Worm (Caenorhabditis elegans) whole organism, L4 larva: ENCODE measurements around the gene bcas-2.

Source experiments
- D1046.2 ChIP-seq: fragments of 200-800 bp; sonication (Bioruptor generic); IDR thresholded peaks from 2 replicates; pipeline ENCODE4 v1.3.6; 2022; ENCODE audit warnings: missing genetic modification characterization, missing compliant biosample characterization
- F26F4.8 ChIP-seq: fragments of 200-800 bp; sonication (Bioruptor generic); conservative IDR thresholded peaks from 2 replicates; pipeline ENCODE4 v1.3.6; 2022; ENCODE audit warnings: missing genetic modification characterization, missing compliant biosample characterization
- F44E2.7 ChIP-seq: fragments of 200-800 bp; sonication (Bioruptor generic); IDR thresholded peaks from 2 replicates; pipeline ENCODE4 v2.1.2; 2022; ENCODE audit warnings: missing genetic modification characterization, missing compliant biosample characterization
- F49E8.2 ChIP-seq: sonication (generic microtip); optimal IDR thresholded peaks from 2 replicates; lab custom pipeline; 2016; ENCODE audit warnings: missing compliant biosample characterization, mild to moderate bottlenecking, missing genetic modification characterization, borderline replicate concordance
- R02D3.7 ChIP-seq: fragments of 150-350 bp; sonication (generic microtip); optimal IDR thresholded peaks from 3 replicates; lab custom pipeline; 2014; ENCODE audit warnings: missing biosample characterization, missing genetic modification characterization
- T20F7.1 ChIP-seq: fragments of 200-800 bp; sonication (Bioruptor generic); optimal IDR thresholded peaks from 2 replicates; lab custom pipeline; 2018; ENCODE audit warnings: mild to moderate bottlenecking, missing genetic modification characterization, missing compliant biosample characterization
- T26A8.4 ChIP-seq: fragments of 200-800 bp; sonication (Bioruptor generic); IDR thresholded peaks from 2 replicates; pipeline ENCODE4 v1.3.6; 2022; ENCODE audit warnings: missing genetic modification characterization, missing compliant biosample characterization
- Y105C5A.15 ChIP-seq: fragments of 200-800 bp; sonication (Bioruptor generic); IDR thresholded peaks from 2 replicates; pipeline ENCODE4 v1.3.6; 2022; ENCODE audit warnings: missing genetic modification characterization, missing compliant biosample characterization
- Y48G9A.11 ChIP-seq: fragments of 200-800 bp; sonication (Bioruptor generic); IDR thresholded peaks from 2 replicates; pipeline ENCODE4 v1.3.6; 2022; ENCODE audit warnings: missing genetic modification reagents, missing genetic modification characterization, missing compliant biosample characterization
- ZK337.2 ChIP-seq: fragments of 200-800 bp; sonication (Bioruptor generic); IDR thresholded peaks from 2 replicates; pipeline ENCODE4 v1.3.6; 2022; ENCODE audit warnings: missing genetic modification reagents, missing genetic modification characterization, missing compliant biosample characterization
- aly-2 ChIP-seq: sonication (generic microtip); optimal IDR thresholded peaks from 2 replicates; lab custom pipeline; 2018; ENCODE audit warnings: missing biosample characterization, missing genetic modification characterization
- ceh-28 ChIP-seq: fragments of 150-350 bp; optimal IDR thresholded peaks from 2 replicates; lab custom pipeline; 2014; ENCODE audit warnings: missing biosample characterization, missing genetic modification reagents, missing genetic modification characterization
- ceh-32 ChIP-seq: sonication (generic microtip); optimal IDR thresholded peaks from 2 replicates; lab custom pipeline; 2016; ENCODE audit warnings: mild to moderate bottlenecking, missing genetic modification characterization, missing compliant biosample characterization; ENCODE audit not compliant: poor library complexity
- ceh-62 ChIP-seq: sonication (generic microtip); optimal IDR thresholded peaks from 2 replicates; lab custom pipeline; 2017; ENCODE audit warnings: missing biosample characterization, missing genetic modification characterization
- ceh-82 ChIP-seq: sonication (generic microtip); optimal IDR thresholded peaks from 2 replicates; lab custom pipeline; 2017; ENCODE audit warnings: missing biosample characterization, missing genetic modification characterization
- ces-1 ChIP-seq: fragments of 150-350 bp; sonication (generic microtip); optimal IDR thresholded peaks from 4 replicates; lab custom pipeline; 2014; ENCODE audit warnings: missing biosample characterization, missing genetic modification reagents, missing genetic modification characterization
- cey-2 ChIP-seq: sonication (generic microtip); optimal IDR thresholded peaks from 3 replicates; lab custom pipeline; 2017; ENCODE audit warnings: missing genetic modification characterization, mild to moderate bottlenecking, missing compliant biosample characterization, antibody characterized with exemption, borderline replicate concordance; ENCODE audit not compliant: insufficient read depth
- ctbp-1 ChIP-seq: fragments of 200-800 bp; sonication (Bioruptor generic); IDR thresholded peaks from 2 replicates; pipeline ENCODE4 v1.3.6; 2022; ENCODE audit warnings: missing genetic modification reagents, missing genetic modification characterization, missing compliant biosample characterization
- daf-12 ChIP-seq: fragments of 150-350 bp; optimal IDR thresholded peaks from 2 replicates; lab custom pipeline; 2014; ENCODE audit warnings: missing biosample characterization, missing genetic modification reagents, missing genetic modification characterization
- daf-19 ChIP-seq: fragments of 200-800 bp; sonication (Bioruptor generic); conservative IDR thresholded peaks from 2 replicates; pipeline ENCODE4 v1.3.6; 2022; ENCODE audit warnings: missing genetic modification characterization, missing compliant biosample characterization
- daf-8 ChIP-seq: fragments of 200-800 bp; sonication (Bioruptor generic); IDR thresholded peaks from 2 replicates; pipeline ENCODE4 v1.3.6; 2022; ENCODE audit warnings: missing genetic modification characterization, missing compliant biosample characterization
- dmd-6 ChIP-seq: fragments of 200-800 bp; sonication (Bioruptor generic); IDR thresholded peaks from 2 replicates; pipeline ENCODE4 v1.3.6; 2022; ENCODE audit warnings: missing genetic modification reagents, missing genetic modification characterization, missing compliant biosample characterization
- duxl-1 ChIP-seq: sonication (generic microtip); optimal IDR thresholded peaks from 2 replicates; lab custom pipeline; 2016; ENCODE audit warnings: mild to moderate bottlenecking, missing genetic modification characterization, moderate library complexity, missing compliant biosample characterization; ENCODE audit not compliant: poor library complexity
- dve-1 ChIP-seq: sonication (generic microtip); optimal IDR thresholded peaks from 2 replicates; lab custom pipeline; 2017; ENCODE audit warnings: antibody characterized with exemption, mild to moderate bottlenecking, missing genetic modification characterization, missing compliant biosample characterization; ENCODE audit not compliant: insufficient read depth
- egl-43 ChIP-seq: fragments of 200-800 bp; sonication (Bioruptor generic); IDR thresholded peaks from 2 replicates; pipeline ENCODE4 v1.3.6; 2022; ENCODE audit warnings: missing genetic modification reagents, missing genetic modification characterization, missing compliant biosample characterization
- hlh-30 ChIP-seq: sonication (generic microtip); optimal IDR thresholded peaks from 2 replicates; lab custom pipeline; 2017; ENCODE audit warnings: antibody characterized with exemption, mild to moderate bottlenecking, missing genetic modification characterization, missing compliant biosample characterization; ENCODE audit not compliant: insufficient read depth
- jun-1 ChIP-seq: fragments of 150-350 bp; optimal IDR thresholded peaks from 2 replicates; lab custom pipeline; 2014; ENCODE audit warnings: missing biosample characterization, missing genetic modification reagents, missing genetic modification characterization
- lin-1 ChIP-seq: fragments of 200-800 bp; sonication (Bioruptor generic); IDR thresholded peaks from 2 replicates; pipeline ENCODE4 v1.3.6; 2022; ENCODE audit warnings: missing genetic modification reagents, missing genetic modification characterization, missing compliant biosample characterization
- lin-39 ChIP-seq: fragments of 150-350 bp; optimal IDR thresholded peaks from 2 replicates; lab custom pipeline; 2014; ENCODE audit warnings: missing biosample characterization, missing genetic modification reagents, missing genetic modification characterization
- lir-3 ChIP-seq: sonication (generic microtip); optimal IDR thresholded peaks from 2 replicates; lab custom pipeline; 2016; ENCODE audit warnings: mild to moderate bottlenecking, missing genetic modification characterization, missing compliant biosample characterization
- lsy-2 ChIP-seq, 2 experiments: fragments of 150-350 bp in 1 of 2; sonication (generic microtip) in 1 of 2; optimal IDR thresholded peaks; 2 replicates each; lab custom pipeline; 2014 to 2017; ENCODE audit warnings: missing biosample characterization in 2 of 2, missing genetic modification characterization in 2 of 2
- nhr-102 ChIP-seq: sonication (generic microtip); optimal IDR thresholded peaks from 2 replicates; lab custom pipeline; 2016; ENCODE audit warnings: mild to moderate bottlenecking, missing genetic modification characterization, moderate library complexity, missing compliant biosample characterization
- nhr-11 ChIP-seq: fragments of 150-350 bp; optimal IDR thresholded peaks from 2 replicates; lab custom pipeline; 2014; ENCODE audit warnings: missing biosample characterization, missing genetic modification characterization
- nhr-237 ChIP-seq: sonication (generic microtip); optimal IDR thresholded peaks from 2 replicates; lab custom pipeline; 2017; ENCODE audit warnings: missing biosample characterization, missing genetic modification characterization
- nhr-25 ChIP-seq: sonication (generic microtip); optimal IDR thresholded peaks from 2 replicates; lab custom pipeline; 2017; ENCODE audit warnings: missing genetic modification characterization, mild to moderate bottlenecking, missing compliant biosample characterization, antibody characterized with exemption, moderate library complexity, borderline replicate concordance; ENCODE audit not compliant: insufficient read depth
- nhr-28 ChIP-seq: fragments of 150-350 bp; optimal IDR thresholded peaks from 2 replicates; lab custom pipeline; 2014; ENCODE audit warnings: missing biosample characterization, missing genetic modification characterization
- nhr-42 ChIP-seq: fragments of 200-800 bp; sonication (Bioruptor generic); IDR thresholded peaks from 2 replicates; pipeline ENCODE4 v1.3.6; 2022; ENCODE audit warnings: missing genetic modification characterization, missing compliant biosample characterization
- nhr-76 ChIP-seq: fragments of 150-350 bp; optimal IDR thresholded peaks from 2 replicates; lab custom pipeline; 2014; ENCODE audit warnings: missing biosample characterization, missing genetic modification characterization
- nhr-77 ChIP-seq: fragments of 150-350 bp; optimal IDR thresholded peaks from 2 replicates; lab custom pipeline; 2014; ENCODE audit warnings: missing biosample characterization, missing genetic modification characterization
- set-16 ChIP-seq: fragments of 200-800 bp; sonication (Bioruptor generic); IDR thresholded peaks from 2 replicates; pipeline ENCODE4 v1.3.6; 2022; ENCODE audit warnings: missing genetic modification reagents, missing genetic modification characterization, missing compliant biosample characterization
- snpc-4 ChIP-seq: fragments of 150-350 bp; optimal IDR thresholded peaks from 2 replicates; lab custom pipeline; 2014; ENCODE audit warnings: missing biosample characterization, missing genetic modification characterization
- spr-1 ChIP-seq: sonication (generic microtip); optimal IDR thresholded peaks from 2 replicates; lab custom pipeline; 2016; ENCODE audit warnings: mild to moderate bottlenecking, missing genetic modification characterization, missing compliant biosample characterization
- spr-3 ChIP-seq: fragments of 200-800 bp; sonication (Bioruptor generic); optimal IDR thresholded peaks from 2 replicates; lab custom pipeline; 2018; ENCODE audit warnings: mild to moderate bottlenecking, missing genetic modification characterization, missing compliant biosample characterization
- tag-97 ChIP-seq: fragments of 200-800 bp; sonication (Bioruptor generic); IDR thresholded peaks from 2 replicates; pipeline ENCODE4 v1.3.6; 2022; ENCODE audit warnings: missing genetic modification characterization, missing compliant biosample characterization
- unc-130 ChIP-seq: sonication (generic microtip); optimal IDR thresholded peaks from 2 replicates; lab custom pipeline; 2016; ENCODE audit warnings: missing genetic modification reagents, missing genetic modification characterization, missing compliant biosample characterization
- unc-39 ChIP-seq: sonication (generic microtip); optimal IDR thresholded peaks from 2 replicates; lab custom pipeline; 2017; ENCODE audit warnings: missing biosample characterization, missing genetic modification characterization
- vab-7 ChIP-seq: fragments of 200-800 bp; sonication (Bioruptor generic); IDR thresholded peaks from 2 replicates; pipeline ENCODE4 v1.3.6; 2022; ENCODE audit warnings: missing genetic modification reagents, missing genetic modification characterization, missing compliant biosample characterization
- zag-1 ChIP-seq: fragments of 150-350 bp; optimal IDR thresholded peaks from 2 replicates; lab custom pipeline; 2014; ENCODE audit warnings: missing biosample characterization, missing genetic modification characterization
- zip-11 ChIP-seq: fragments of 200-800 bp; sonication (Bioruptor generic); IDR thresholded peaks from 2 replicates; pipeline ENCODE4 v1.3.6; 2022; ENCODE audit warnings: missing genetic modification characterization, missing compliant biosample characterization
- zip-2 ChIP-seq: fragments of 150-350 bp; optimal IDR thresholded peaks from 2 replicates; lab custom pipeline; 2014; ENCODE audit warnings: missing biosample characterization, missing genetic modification characterization
- ztf-11 ChIP-seq: fragments of 150-350 bp; optimal IDR thresholded peaks from 2 replicates; lab custom pipeline; 2014; ENCODE audit warnings: missing biosample characterization, missing genetic modification characterization
- ztf-7 ChIP-seq: fragments of 150-350 bp; optimal IDR thresholded peaks from 2 replicates; lab custom pipeline; 2014; ENCODE audit warnings: missing biosample characterization, missing genetic modification characterization

bcas-2 gene

DNA sequence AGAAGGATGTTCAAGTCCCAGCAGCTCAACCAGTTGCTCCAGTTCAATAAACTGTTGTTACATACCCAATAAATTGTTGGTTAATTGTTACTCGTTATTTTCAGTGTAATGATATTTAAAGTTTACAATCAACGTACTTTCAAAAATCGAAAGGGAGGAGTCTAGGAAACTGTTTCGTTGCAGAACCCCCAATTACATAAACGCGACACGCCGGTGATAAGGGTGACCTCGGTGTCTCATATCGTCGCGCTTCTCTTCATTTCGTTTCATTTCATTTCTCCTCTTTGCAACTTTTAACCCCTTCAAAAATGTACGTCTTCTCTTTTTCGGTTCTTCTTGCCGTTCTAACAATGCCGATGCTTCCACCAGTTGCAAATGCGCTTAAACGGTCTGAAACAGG lies 37.7 kb downstream of the bcas-2 start, which contains the start of gene C23G10.2 (continued):
- TF ChIP-seq set-16 (GFP tag; lab: Robert Waterston, UW) (no peak), duxl-1 (tag; lab: Kevin White, UChicago) (no peak), Y48G9A.11 (peak; percentile 51; the same call in 1 of the 2 replicates), ceh-82 (no peak), ztf-11 (tag; lab: Kevin White, UChicago) (no peak), nhr-102 (no peak), spr-3 (GFP tag; lab: Kevin White, UChicago) (no peak), zip-2 (tag; lab: Kevin White, UChicago) (no peak), aly-2 (no peak), lin-39 (tag; lab: Kevin White, UChicago) (no peak), ces-1 (GFP tag; lab: Kevin White, UChicago) (no peak), snpc-4 (no peak), ctbp-1 (0 out of 2 replicates have a peak, but pooled peaks have one; percentile 39), cey-2 (tag; lab: Kevin White, UChicago) (no peak), spr-1 (tag; lab: Kevin White, UChicago) (no peak), nhr-25 (tag; lab: Kevin White, UChicago) (no peak), vab-7 (GFP tag; lab: Robert Waterston, UW) (peak; percentile 4; the same call in 1 of the 2 replicates), tag-97 (GFP tag; lab: Robert Waterston, UW) (no peak), nhr-77 (tag; lab: Kevin White, UChicago) (no peak), ztf-7 (tag; lab: Kevin White, UChicago) (no peak), hlh-30 (tag; lab: Kevin White, UChicago) (no peak), Y105C5A.15 (GFP tag; lab: Robert Waterston, UW) (no peak), unc-39 (no peak), lsy-2 (tag; optimal IDR thresholded peaks at IDR 0.05; lab: Kevin White, UChicago) (no peak), nhr-28 (tag; lab: Kevin White, UChicago) (peak; percentile 20), nhr-76 (tag; lab: Kevin White, UChicago) (no peak), ceh-28 (tag; lab: Kevin White, UChicago) (no peak), nhr-237 (tag; lab: Kevin White, UChicago) (no peak), D1046.2 (GFP tag; lab: Robert Waterston, UW) (no peak), dmd-6 (GFP tag; lab: Robert Waterston, UW) (no peak), lin-1 (GFP tag; lab: Robert Waterston, UW) (no peak), T26A8.4 (GFP tag; lab: Robert Waterston, UW) (0 out of 2 replicates have a peak, but pooled peaks have one; percentile 7), egl-43 (GFP tag; lab: Robert Waterston, UW) (0 out of 2 replicates have a peak, but pooled peaks have one; percentile 42), F49E8.2 (tag; lab: Kevin White, UChicago) (peak; percentile 43), daf-8 (GFP tag; lab: Robert Waterston, UW) (no peak), ceh-32 (tag; lab: Kevin White, UChicago) (no peak), ceh-62 (tag; lab: Kevin White, UChicago) (no peak), nhr-42 (GFP tag; lab: Robert Waterston, UW) (no peak), F26F4.8 (GFP tag; lab: Robert Waterston, UW) (no peak), zip-11 (GFP tag; lab: Robert Waterston, UW) (no peak), lir-3 (tag; lab: Kevin White, UChicago) (no peak), dve-1 (tag; lab: Kevin White, UChicago) (no peak), ZK337.2 (no peak), R02D3.7 (tag; lab: Kevin White, UChicago) (no peak), zag-1 (tag; lab: Kevin White, UChicago) (no peak), T20F7.1 (GFP tag; lab: Kevin White, UChicago) (no peak), unc-130 (GFP tag; lab: Kevin White, UChicago) (no peak), F44E2.7 (GFP tag; lab: Robert Waterston, UW) (0 out of 2 replicates have a peak, but pooled peaks have one; percentile 7), daf-12 (tag; lab: Kevin White, UChicago) (no peak), nhr-11 (tag; lab: Kevin White, UChicago) (no peak), daf-19 (no peak), jun-1 (no peak)
